Worm (Caenorhabditis elegans) whole organism, young adult: Measurements from ENCODE around the gene Y53C12A.11.

ENCODE experiments used
- B0035.1 ChIP-seq: sonication (generic microtip); optimal IDR thresholded peaks from 2 replicates; lab custom pipeline; 2016; ENCODE audit warnings: missing genetic modification characterization, mild to moderate bottlenecking, missing compliant biosample characterization, missing genotype, missing genetic modification reagents
- F23B12.7 ChIP-seq: sonication (generic microtip); optimal IDR thresholded peaks from 2 replicates; lab custom pipeline; 2017; ENCODE audit warnings: missing genetic modification characterization, mild to moderate bottlenecking, missing compliant biosample characterization, antibody characterized with exemption, moderate library complexity; ENCODE audit not compliant: insufficient read depth
- F33H1.4 ChIP-seq: fragments of 200-800 bp; sonication (Bioruptor generic); IDR thresholded peaks from 2 replicates; pipeline ENCODE4 v1.3.6; 2022; ENCODE audit warnings: missing genetic modification reagents, missing genetic modification characterization, missing compliant biosample characterization
- F37B4.10 ChIP-seq: fragments of 200-800 bp; sonication (Bioruptor generic); IDR thresholded peaks from 2 replicates; pipeline ENCODE4 v1.3.6; 2022; ENCODE audit warnings: missing genetic modification characterization, missing compliant biosample characterization
- F39B2.1 ChIP-seq: fragments of 200-800 bp; sonication (Bioruptor generic); IDR thresholded peaks from 2 replicates; pipeline ENCODE4 v1.3.6; 2022; ENCODE audit warnings: missing genetic modification reagents, missing genetic modification characterization, missing compliant biosample characterization
- F57A8.1 ChIP-seq: fragments of 200-800 bp; sonication (Bioruptor generic); optimal IDR thresholded peaks from 2 replicates; lab custom pipeline; 2018; ENCODE audit warnings: mild to moderate bottlenecking, missing genetic modification characterization, moderate library complexity, missing compliant biosample characterization
- F57C9.4 ChIP-seq: sonication (generic microtip); optimal IDR thresholded peaks from 2 replicates; lab custom pipeline; 2017; ENCODE audit warnings: mild to moderate bottlenecking, missing genetic modification characterization, missing compliant biosample characterization
- T07F8.4 ChIP-seq: sonication (generic microtip); optimal IDR thresholded peaks from 2 replicates; lab custom pipeline; 2016; ENCODE audit warnings: mild to moderate bottlenecking, missing genetic modification characterization, moderate library complexity, missing compliant biosample characterization
- Y56A3A.18 ChIP-seq: fragments of 200-800 bp; sonication (Bioruptor generic); IDR thresholded peaks from 2 replicates; pipeline ENCODE4 v1.3.6; 2022; ENCODE audit warnings: missing genetic modification reagents, missing genetic modification characterization, missing compliant biosample characterization
- Y67H2A.10 ChIP-seq: fragments of 200-800 bp; sonication (Bioruptor generic); conservative IDR thresholded peaks from 2 replicates; pipeline ENCODE4 v1.3.6; 2022; ENCODE audit warnings: missing genetic modification reagents, missing genetic modification characterization, missing compliant biosample characterization
- atf-7 ChIP-seq: sonication (generic microtip); optimal IDR thresholded peaks from 2 replicates; lab custom pipeline; 2017; ENCODE audit warnings: mild to moderate bottlenecking, missing genetic modification characterization, missing compliant biosample characterization
- attf-3 ChIP-seq: fragments of 200-800 bp; sonication (Bioruptor generic); conservative IDR thresholded peaks from 2 replicates; pipeline ENCODE4 v1.3.6; 2022; ENCODE audit warnings: missing genetic modification reagents, missing genetic modification characterization, missing compliant biosample characterization
- attf-6 ChIP-seq: fragments of 200-800 bp; sonication (Bioruptor generic); IDR thresholded peaks from 2 replicates; pipeline ENCODE4 v1.3.6; 2022; ENCODE audit warnings: missing genetic modification reagents, missing genetic modification characterization, missing compliant biosample characterization
- ccch-3 ChIP-seq: fragments of 200-800 bp; sonication (Bioruptor generic); optimal IDR thresholded peaks from 2 replicates; lab custom pipeline; 2018; ENCODE audit warnings: mild to moderate bottlenecking, missing genetic modification characterization, missing compliant biosample characterization
- cebp-2 ChIP-seq: fragments of 200-800 bp; sonication (Bioruptor generic); IDR thresholded peaks from 2 replicates; pipeline ENCODE4 v1.3.6; 2022; ENCODE audit warnings: missing genetic modification characterization, missing compliant biosample characterization
- die-1 ChIP-seq: sonication (generic microtip); optimal IDR thresholded peaks from 2 replicates; lab custom pipeline; 2016; ENCODE audit warnings: missing genotype, mild to moderate bottlenecking, missing genetic modification characterization, missing compliant biosample characterization
- egl-44 ChIP-seq: fragments of 200-800 bp; sonication (Bioruptor generic); IDR thresholded peaks from 2 replicates; pipeline ENCODE4 v1.3.6; 2022; ENCODE audit warnings: missing genetic modification reagents, missing genetic modification characterization, missing compliant biosample characterization
- egrh-3 ChIP-seq: fragments of 200-800 bp; sonication (Bioruptor generic); IDR thresholded peaks from 2 replicates; pipeline ENCODE4 v1.3.6; 2022; ENCODE audit warnings: missing genetic modification reagents, missing genetic modification characterization, missing compliant biosample characterization
- fkh-3 ChIP-seq: sonication (generic microtip); optimal IDR thresholded peaks from 2 replicates; lab custom pipeline; 2016; ENCODE audit warnings: mild to moderate bottlenecking, missing genetic modification characterization, missing compliant biosample characterization
- hmg-1.2 ChIP-seq: fragments of 200-800 bp; sonication (Bioruptor generic); IDR thresholded peaks from 2 replicates; pipeline ENCODE4 v1.3.6; 2022; ENCODE audit warnings: missing genetic modification reagents, missing genetic modification characterization, missing compliant biosample characterization
- hrde-1 ChIP-seq: sonication (generic microtip); optimal IDR thresholded peaks from 2 replicates; lab custom pipeline; 2016; ENCODE audit warnings: missing genetic modification characterization, mild to moderate bottlenecking, missing compliant biosample characterization, moderate library complexity, missing genotype, missing genetic modification reagents, borderline replicate concordance
- let-607 ChIP-seq, 2 experiments: fragments of 200-800 bp in 1 of 2; sonication (Bioruptor generic) in 1 of 2; sonication (generic microtip) in 1 of 2; optimal IDR thresholded peaks; 2 replicates each; lab custom pipeline; 2016 to 2018; ENCODE audit warnings: mild to moderate bottlenecking in 2 of 2, missing compliant biosample characterization in 2 of 2, missing genetic modification characterization in 2 of 2, moderate library complexity in 2 of 2, missing genotype in 1 of 2
- lin-54 ChIP-seq: fragments of 200-800 bp; sonication (Bioruptor generic); optimal IDR thresholded peaks from 2 replicates; lab custom pipeline; 2018; ENCODE audit warnings: mild to moderate bottlenecking, missing genetic modification characterization, missing compliant biosample characterization
- lsl-1 ChIP-seq: fragments of 200-800 bp; sonication (Bioruptor generic); optimal IDR thresholded peaks from 2 replicates; lab custom pipeline; 2018; ENCODE audit warnings: mild to moderate bottlenecking, missing genetic modification characterization, moderate library complexity, missing compliant biosample characterization
- madf-8 ChIP-seq: fragments of 200-800 bp; sonication (Bioruptor generic); conservative IDR thresholded peaks from 2 replicates; pipeline ENCODE4 v1.3.6; 2022; ENCODE audit warnings: missing genetic modification reagents, missing genetic modification characterization, missing compliant biosample characterization
- mes-4 ChIP-seq: sonication (generic microtip); optimal IDR thresholded peaks from 2 replicates; lab custom pipeline; 2016; ENCODE audit warnings: missing genotype, missing genetic modification characterization, missing compliant biosample characterization
- mxl-1 ChIP-seq: sonication (generic microtip); optimal IDR thresholded peaks from 2 replicates; lab custom pipeline; 2016; ENCODE audit warnings: missing genetic modification characterization, missing compliant biosample characterization
- nfyb-1 ChIP-seq: fragments of 200-800 bp; sonication (Bioruptor generic); IDR thresholded peaks from 2 replicates; pipeline ENCODE4 v1.3.6; 2022; ENCODE audit warnings: missing genetic modification reagents, missing genetic modification characterization, missing compliant biosample characterization
- nhr-179 ChIP-seq: sonication (generic microtip); optimal IDR thresholded peaks from 2 replicates; lab custom pipeline; 2016; ENCODE audit warnings: mild to moderate bottlenecking, missing genetic modification characterization, missing compliant biosample characterization
- nhr-27 ChIP-seq: fragments of 200-800 bp; sonication (Bioruptor generic); optimal IDR thresholded peaks from 2 replicates; lab custom pipeline; 2018; ENCODE audit warnings: mild to moderate bottlenecking, missing genetic modification characterization, moderate library complexity, missing compliant biosample characterization
- nhr-80 ChIP-seq: sonication (generic microtip); optimal IDR thresholded peaks from 2 replicates; lab custom pipeline; 2016; ENCODE audit warnings: missing genetic modification characterization, missing compliant biosample characterization
- rcor-1 ChIP-seq: fragments of 200-800 bp; sonication (Bioruptor generic); IDR thresholded peaks from 2 replicates; pipeline ENCODE4 v1.3.6; 2022; ENCODE audit warnings: missing genetic modification reagents, missing genetic modification characterization, missing compliant biosample characterization
- sdz-38 ChIP-seq: sonication (generic microtip); optimal IDR thresholded peaks from 2 replicates; lab custom pipeline; 2016; ENCODE audit warnings: missing genotype, missing genetic modification characterization, missing compliant biosample characterization
- sea-2 ChIP-seq: fragments of 200-800 bp; sonication (Bioruptor generic); IDR thresholded peaks from 2 replicates; pipeline ENCODE4 v1.3.6; 2022; ENCODE audit warnings: missing genetic modification characterization, missing compliant biosample characterization
- snpc-1.3 ChIP-seq: sonication (generic microtip); optimal IDR thresholded peaks from 2 replicates; lab custom pipeline; 2017; ENCODE audit warnings: missing genetic modification characterization, mild to moderate bottlenecking, missing compliant biosample characterization, antibody characterized with exemption, moderate library complexity, missing genotype, missing genetic modification reagents; ENCODE audit not compliant: insufficient read depth
- ztf-25 ChIP-seq: fragments of 200-800 bp; sonication (Bioruptor generic); IDR thresholded peaks from 2 replicates; pipeline ENCODE4 v1.3.6; 2022; ENCODE audit warnings: missing genetic modification reagents, missing genetic modification characterization, missing compliant biosample characterization
- ztf-6 ChIP-seq: fragments of 200-800 bp; sonication (Bioruptor generic); IDR thresholded peaks from 2 replicates; pipeline ENCODE4 v1.3.6; 2022; ENCODE audit warnings: missing genetic modification reagents, missing genetic modification characterization, missing compliant biosample characterization

Gene Y53C12A.11

DNA sequence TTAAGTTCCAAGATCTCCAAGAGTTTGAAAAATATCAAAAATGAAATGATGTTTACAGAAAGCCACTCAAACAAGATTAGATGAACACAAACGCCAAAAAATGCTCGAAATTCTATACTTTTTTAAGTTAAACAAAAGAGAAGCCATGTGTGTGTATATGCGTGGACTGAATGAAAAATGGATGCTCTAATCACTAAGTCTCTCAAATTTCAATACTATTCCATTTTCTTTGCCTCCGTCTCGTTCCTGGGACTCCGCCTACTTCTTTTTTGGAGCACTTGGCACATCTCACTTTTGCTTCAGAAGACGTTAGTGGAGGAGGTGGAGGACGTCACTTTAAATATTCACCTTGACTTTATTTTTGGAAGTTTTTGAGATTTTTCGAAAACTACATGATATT, 38.7 kb downstream of the Y53C12A.11 start:
- TF ChIP-seq ztf-25 (GFP tag; lab: Robert Waterston, UW) (no peak), hmg-1.2 (GFP tag; lab: Robert Waterston, UW) (peak; percentile 61)
- TF ChIP-seq, all 124 proteins: peak for 1

ce11 chrII:9677470-9677869, 41.0 kb downstream of the Y53C12A.11 start:
- no peak for TF ChIP-seq ccch-3 (GFP tag; lab: Kevin White, UChicago)
- TF ChIP-seq let-607 (tag; optimal IDR thresholded peaks at IDR 0.05; lab: Kevin White, UChicago) = peak in 1 of 2 experiments; percentile 22
- peak; percentile 66 for TF ChIP-seq nhr-80 (tag; lab: Kevin White, UChicago)
- no peak for TF ChIP-seq ztf-6
- TF ChIP-seq nhr-179 (tag; lab: Kevin White, UChicago) = no peak
- no peak for TF ChIP-seq hrde-1 (tag; lab: Kevin White, UChicago)
- TF ChIP-seq, all 124 proteins: peak for 2

- TF ChIP-seq lin-54 (GFP tag; lab: Kevin White, UChicago) = no peak
- TF ChIP-seq F57A8.1 (GFP tag; lab: Kevin White, UChicago) = no peak
- no peak for TF ChIP-seq mxl-1 (tag; lab: Kevin White, UChicago)
- no peak for TF ChIP-seq F39B2.1 (GFP tag; lab: Robert Waterston, UW)
- no peak for TF ChIP-seq sea-2 (GFP tag; lab: Robert Waterston, UW)
- TF ChIP-seq F57C9.4 (tag; lab: Kevin White, UChicago) = no peak
- TF ChIP-seq Y67H2A.10 (GFP tag; lab: Robert Waterston, UW) = no peak
- no peak for TF ChIP-seq B0035.1 (tag; lab: Kevin White, UChicago)
- no peak for TF ChIP-seq egrh-3
- no peak for TF ChIP-seq fkh-3
- TF ChIP-seq die-1 (tag; lab: Kevin White, UChicago) = no peak
- TF ChIP-seq cebp-2 (GFP tag; lab: Robert Waterston, UW) = no peak
- TF ChIP-seq madf-8 (GFP tag; lab: Robert Waterston, UW) = no peak
- TF ChIP-seq T07F8.4 (tag; lab: Kevin White, UChicago) = no peak
- TF ChIP-seq ztf-25 (GFP tag; lab: Robert Waterston, UW) = no peak
- TF ChIP-seq sdz-38 (tag; lab: Kevin White, UChicago) = no peak
- no peak for TF ChIP-seq nhr-27
- TF ChIP-seq attf-6 (GFP tag; lab: Robert Waterston, UW) = no peak
Observed at ce11 chrII:9674678-9675077, 43.8 kb downstream of the Y53C12A.11 start, which contains the start of gene arc-1. arc-1 (plus strand) TSS chrII:9674978.

- TF ChIP-seq snpc-1.3 = no peak
- no peak for TF ChIP-seq atf-7 (tag; lab: Kevin White, UChicago)
- no peak for TF ChIP-seq F23B12.7
- no peak for TF ChIP-seq nfyb-1
- TF ChIP-seq, all 124 proteins: peak for 0
Observed at ce11 chrII:9671308-9671707, 47.2 kb downstream of the Y53C12A.11 start, which contains the start of gene ZK1320.7. ZK1320.7 (plus strand) TSS chrII:9671608.

DNA sequence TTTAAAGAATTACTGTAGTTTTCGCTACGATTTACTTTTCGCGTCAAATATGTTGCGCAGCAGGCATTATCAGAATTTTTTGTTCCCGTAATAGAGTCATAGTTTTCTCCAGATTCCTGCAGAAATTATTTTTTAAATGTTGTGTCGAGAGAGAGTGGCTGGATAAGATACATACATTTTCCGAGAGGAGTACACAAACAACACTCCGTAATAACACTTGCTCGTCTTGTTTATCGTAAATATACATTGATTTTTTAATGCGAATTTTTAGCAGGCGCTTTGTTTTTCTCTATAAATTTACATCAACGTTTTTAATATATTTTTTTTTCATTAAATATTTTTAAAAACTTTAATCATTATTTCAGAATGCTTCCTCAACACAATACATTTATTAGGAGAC, 49.5 kb downstream of the Y53C12A.11 start, which contains the start of gene taf-8:
TSS of gene taf-8 (plus strand) at position 360 of the 400 bp plus-strand sequence.
- no peak for TF ChIP-seq sdz-38 (tag; lab: Kevin White, UChicago)
- TF ChIP-seq rcor-1 = no peak
- no peak for TF ChIP-seq mes-4 (tag; lab: Kevin White, UChicago)
- TF ChIP-seq F57A8.1 (GFP tag; lab: Kevin White, UChicago) = no peak
- TF ChIP-seq F33H1.4 = no peak
- TF ChIP-seq F37B4.10 (GFP tag; lab: Robert Waterston, UW) = no peak
- TF ChIP-seq lsl-1 = peak; percentile 73
- no peak for TF ChIP-seq Y56A3A.18
- TF ChIP-seq attf-3 (GFP tag; lab: Robert Waterston, UW) = peak; percentile 95
- TF ChIP-seq egl-44 (GFP tag; lab: Robert Waterston, UW) = no peak
- TF ChIP-seq hmg-1.2 (GFP tag; lab: Robert Waterston, UW) = peak; percentile 16; the same call in 1 of the 2 replicates
